Worm (Caenorhabditis elegans): ENCODE data around the gene tiar-1.

tiar-1 gene

DNA sequence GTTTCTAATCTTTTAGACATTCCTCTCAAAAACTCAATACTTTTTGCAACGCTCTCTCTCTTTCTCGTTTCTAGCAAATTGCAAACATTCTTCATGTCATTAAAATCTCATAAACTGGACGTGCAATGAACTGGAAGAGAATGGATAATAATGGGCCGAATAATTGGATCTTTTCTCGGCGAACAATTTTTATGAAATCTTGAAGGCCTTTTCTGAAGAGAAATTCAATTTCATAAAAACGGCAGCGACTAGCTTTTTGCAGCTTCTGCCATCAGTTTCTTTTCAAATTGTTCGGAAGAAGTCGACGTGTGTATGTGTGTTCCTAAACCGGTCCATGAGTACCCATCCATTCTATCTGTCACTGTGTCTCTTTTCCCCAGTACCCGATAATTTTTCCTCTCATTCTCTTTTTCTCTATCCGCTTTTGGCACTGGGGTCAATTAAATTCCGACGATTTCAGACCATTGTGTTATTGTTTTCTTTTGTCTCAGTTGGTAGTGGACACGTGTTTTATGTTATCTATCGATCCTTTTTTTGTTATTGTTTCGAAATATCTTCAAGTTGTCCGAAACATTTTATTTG, 11.9 kb downstream of the tiar-1 start:
- TF ChIP-seq hlh-30 (tag; optimal IDR thresholded peaks at IDR 0.05; ENCODE audit: insufficient read depth) (no peak), nfya-1 (tag; optimal IDR thresholded peaks at IDR 0.05) (no peak), ceh-31 (tag; optimal IDR thresholded peaks at IDR 0.05) (peak; percentile 62), unc-42 (tag; optimal IDR thresholded peaks at IDR 0.05) (peak; percentile 49)

DNA sequence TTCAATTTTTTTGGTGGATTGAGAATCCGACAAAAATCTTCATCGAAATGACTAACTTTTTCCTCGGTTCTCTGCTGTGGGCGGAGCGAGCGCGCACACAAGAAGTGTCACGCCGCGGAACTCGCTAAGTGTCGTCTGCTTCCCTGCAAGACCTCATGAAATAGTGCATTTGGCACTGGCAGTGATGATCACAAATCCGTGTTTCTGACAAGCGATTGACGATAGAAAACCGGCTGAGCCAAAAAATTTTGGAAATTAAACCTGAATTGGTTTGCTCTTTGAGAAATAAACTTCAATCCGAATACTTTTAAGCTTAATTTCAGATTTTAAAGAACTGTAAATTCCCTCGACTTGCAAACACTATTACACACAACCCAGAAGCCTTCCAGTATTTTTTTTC, 13.1 kb downstream of the tiar-1 start:
- no peak for TF ChIP-seq hlh-15 (tag; optimal IDR thresholded peaks at IDR 0.05)
- TF ChIP-seq ets-4 (tag; optimal IDR thresholded peaks at IDR 0.05): no peak
- TF ChIP-seq ama-1 (optimal IDR thresholded peaks at IDR 0.05): peak; percentile 66
- TF ChIP-seq ceh-18 (tag; optimal IDR thresholded peaks at IDR 0.05): no peak
- peak; percentile 39 for TF ChIP-seq dve-1 (tag; optimal IDR thresholded peaks at IDR 0.05)
- no peak for TF ChIP-seq C08G9.2 (tag; optimal IDR thresholded peaks at IDR 0.05)
- peak; percentile 21 for TF ChIP-seq elt-2 (tag; optimal IDR thresholded peaks at IDR 0.05)
- TF ChIP-seq hlh-30 (tag; optimal IDR thresholded peaks at IDR 0.05; ENCODE audit: insufficient read depth): peak; percentile 15
- TF ChIP-seq hlh-13 (GFP tag; optimal IDR thresholded peaks at IDR 0.05): no peak
- no peak for TF ChIP-seq che-1 (tag; optimal IDR thresholded peaks at IDR 0.05)
- TF ChIP-seq fkh-6 (tag; optimal IDR thresholded peaks at IDR 0.05): no peak
- no peak for TF ChIP-seq pag-3 (tag; optimal IDR thresholded peaks at IDR 0.05; ENCODE audit: borderline replicate concordance)
- TF ChIP-seq lim-6 (tag; optimal IDR thresholded peaks at IDR 0.05): no peak
- TF ChIP-seq nhr-11 (tag; optimal IDR thresholded peaks at IDR 0.05): no peak
- TF ChIP-seq hlh-8 (tag; optimal IDR thresholded peaks at IDR 0.05): no peak
- TF ChIP-seq nfya-1 (tag; optimal IDR thresholded peaks at IDR 0.05): no peak
- TF ChIP-seq pha-4 (tag; optimal IDR thresholded peaks at IDR 0.05): no peak

DNA sequence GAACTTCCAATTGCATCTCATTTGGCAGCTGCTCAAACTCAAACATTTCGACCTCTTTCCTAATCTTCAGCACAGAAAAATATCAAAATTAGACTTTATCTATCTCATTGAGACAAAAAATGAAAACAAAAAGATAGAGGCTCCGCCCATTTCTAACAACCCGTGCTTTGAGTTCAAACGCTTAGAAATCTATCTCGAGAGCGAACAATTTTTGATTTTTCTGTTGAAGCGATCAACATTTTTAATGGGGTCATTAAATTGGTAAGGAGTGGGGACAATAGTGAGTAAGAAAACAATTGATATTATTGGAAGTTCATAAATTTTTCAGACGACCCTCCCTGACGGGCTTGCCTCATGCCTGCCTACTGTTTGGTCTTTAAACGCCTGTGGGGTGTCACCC, 15.8 kb downstream of the tiar-1 start, which contains the start of the genes C25H3.10 and C25H3.1:
C25H3.10 (minus strand) TSS at position 101 of the 400 bp plus-strand sequence.
C25H3.1 (plus strand) TSS at position 203 of the 400 bp plus-strand sequence.
- TF ChIP-seq tbx-2 (tag; optimal IDR thresholded peaks at IDR 0.05) (no peak), ceh-18 (tag; optimal IDR thresholded peaks at IDR 0.05) (no peak), pqm-1 (tag; optimal IDR thresholded peaks at IDR 0.05) (no peak), ztf-16 (tag; optimal IDR thresholded peaks at IDR 0.05) (no peak), fkh-6 (tag; optimal IDR thresholded peaks at IDR 0.05) (no peak), dmd-4 (tag; optimal IDR thresholded peaks at IDR 0.05; ENCODE audit: borderline replicate concordance) (no peak), mec-3 (tag; optimal IDR thresholded peaks at IDR 0.05; ENCODE audit: borderline replicate concordance) (no peak)

DNA sequence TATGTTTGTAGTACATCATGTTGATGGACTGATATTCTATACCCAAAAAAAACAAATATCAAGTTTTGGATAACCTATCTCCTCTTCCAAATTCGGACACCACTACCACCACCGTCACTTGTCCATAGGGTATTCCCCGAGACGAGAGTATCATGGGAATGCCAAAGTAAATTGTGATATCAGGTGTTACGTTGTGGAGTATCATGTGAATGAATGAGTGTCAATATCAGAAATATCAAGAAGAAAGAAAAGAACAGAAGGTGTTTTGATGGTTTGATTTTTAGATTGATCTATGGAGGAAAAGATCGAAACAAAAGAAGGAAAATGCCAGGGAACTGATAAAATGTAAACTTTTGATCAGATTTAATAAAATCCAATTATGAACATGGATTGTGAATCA, 16.4 kb downstream of the tiar-1 start:
- TF ChIP-seq elt-2 (tag; optimal IDR thresholded peaks at IDR 0.05) (peak; percentile 29), ceh-48 (tag; optimal IDR thresholded peaks at IDR 0.05) (no peak), unc-86 (tag; optimal IDR thresholded peaks at IDR 0.05) (no peak)

DNA sequence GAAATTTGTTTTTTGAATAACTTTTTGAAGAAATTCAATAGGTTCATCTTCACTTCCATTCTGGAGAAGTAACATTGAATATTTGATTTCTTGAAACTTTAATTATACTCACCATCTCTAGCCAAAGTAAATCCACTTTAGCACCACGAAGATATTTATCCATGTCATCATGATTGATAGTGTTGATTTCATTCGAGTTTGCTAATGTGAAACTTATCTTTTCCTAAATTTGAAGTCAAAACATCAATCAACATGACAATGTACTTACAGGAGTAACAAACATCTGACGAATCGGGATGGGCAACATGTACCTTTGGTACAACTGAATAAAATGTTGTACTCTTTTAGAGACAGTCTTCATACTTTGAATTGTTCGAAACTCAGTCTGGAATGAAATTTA, 17.3 kb downstream of the tiar-1 start:
- TF ChIP-seq ets-4 (tag; optimal IDR thresholded peaks at IDR 0.05): no peak
- TF ChIP-seq sdc-2 (tag; optimal IDR thresholded peaks at IDR 0.05): no peak
- no peak for TF ChIP-seq ztf-16 (tag; optimal IDR thresholded peaks at IDR 0.05)
- TF ChIP-seq pqm-1 (tag; optimal IDR thresholded peaks at IDR 0.05): no peak

DNA sequence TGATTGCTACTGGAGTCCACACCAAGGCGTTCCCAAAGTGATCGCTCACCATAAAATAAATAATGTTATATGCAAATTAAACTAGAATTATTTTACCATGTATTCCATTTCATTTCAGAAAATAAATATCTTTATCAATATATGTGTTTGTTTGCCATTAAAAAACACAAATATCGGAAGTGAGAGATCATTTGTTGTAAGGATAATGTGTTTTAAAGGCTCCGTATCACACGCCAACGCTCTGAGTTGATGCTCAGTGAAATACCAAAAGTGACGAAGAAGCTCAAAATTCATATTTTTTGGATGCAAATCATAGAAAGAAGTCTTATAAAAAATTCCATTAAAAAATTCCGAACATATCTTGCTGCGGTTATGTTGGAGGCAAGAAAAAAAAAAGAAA, 18.4 kb downstream of the tiar-1 start:
- TF ChIP-seq sox-2 (GFP tag; IDR thresholded peaks at IDR 0.05): no peak
- TF ChIP-seq pax-1 (tag; optimal IDR thresholded peaks at IDR 0.05): no peak
- TF ChIP-seq hlh-13 (GFP tag; optimal IDR thresholded peaks at IDR 0.05): no peak
- no peak for TF ChIP-seq pqm-1 (tag; optimal IDR thresholded peaks at IDR 0.05)
- no peak for TF ChIP-seq rnt-1 (tag; optimal IDR thresholded peaks at IDR 0.05)
- TF ChIP-seq hlh-8 (tag; optimal IDR thresholded peaks at IDR 0.05): no peak

DNA sequence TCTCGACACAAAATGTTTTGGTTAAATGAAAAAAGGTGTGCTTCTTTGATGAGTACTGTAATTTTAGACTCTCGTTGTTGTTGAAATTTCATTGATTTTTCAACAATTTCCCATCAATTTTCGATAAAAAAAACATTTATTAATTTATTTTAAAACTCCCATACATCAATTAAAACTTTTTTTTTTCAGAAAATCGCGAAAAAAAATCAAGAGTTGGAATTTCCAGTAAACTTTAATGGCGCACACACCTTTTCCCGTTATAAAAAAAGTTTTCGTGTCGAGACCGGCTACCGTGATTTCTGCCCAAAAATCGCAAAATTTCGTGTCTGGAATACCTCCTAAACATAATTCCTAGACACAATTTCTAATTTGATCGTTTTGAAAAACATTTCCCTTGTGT, 19.8 kb downstream of the tiar-1 start, which contains the start of gene C25H3.14:
C25H3.14 (plus strand) TSS at position 301 of the 400 bp plus-strand sequence.
- TF ChIP-seq ceh-9 (tag; optimal IDR thresholded peaks at IDR 0.05): no peak
- TF ChIP-seq sox-4 (tag; optimal IDR thresholded peaks at IDR 0.05): no peak
- TF ChIP-seq unc-55 (GFP tag; optimal IDR thresholded peaks at IDR 0.05): no peak
- TF ChIP-seq ttx-3 (tag; optimal IDR thresholded peaks at IDR 0.05): no peak
- no peak for TF ChIP-seq T23F11.4 (GFP tag; optimal IDR thresholded peaks at IDR 0.05)
- no peak for TF ChIP-seq nhr-11 (tag; optimal IDR thresholded peaks at IDR 0.05)
- no peak for TF ChIP-seq pat-9 (tag; optimal IDR thresholded peaks at IDR 0.05)
- no peak for TF ChIP-seq fkh-10 (GFP tag; optimal IDR thresholded peaks at IDR 0.05)
- TF ChIP-seq ahr-1 (tag; optimal IDR thresholded peaks at IDR 0.05): no peak
- TF ChIP-seq K02D7.2 (tag; optimal IDR thresholded peaks at IDR 0.05): no peak
- no peak for TF ChIP-seq che-1 (tag; optimal IDR thresholded peaks at IDR 0.05)
- TF ChIP-seq ztf-16 (tag; optimal IDR thresholded peaks at IDR 0.05): no peak
- TF ChIP-seq ceh-2 (tag; optimal IDR thresholded peaks at IDR 0.05): no peak
- no peak for TF ChIP-seq pax-1 (tag; optimal IDR thresholded peaks at IDR 0.05)
